Fruit fly (Drosophila melanogaster) whole organism, pupa: ENCODE data around the gene CG15747.

Source experiments
- CG10348 ChIP-seq: fragments of 200-800 bp; sonication (Bioruptor generic); IDR thresholded peaks from 2 replicates; pipeline ENCODE4 v1.3.6; 2022; ENCODE audit warnings: missing biosample characterization, missing genetic modification characterization
- CG13204 ChIP-seq: fragments of 200-800 bp; sonication (Bioruptor generic); optimal IDR thresholded peaks from 2 replicates; lab custom pipeline; 2018; ENCODE audit warnings: missing biosample characterization, mild to moderate bottlenecking, missing genetic modification characterization, moderate library complexity
- CG17806 ChIP-seq: fragments of 200-800 bp; sonication (Bioruptor generic); optimal IDR thresholded peaks from 2 replicates; lab custom pipeline; 2018; ENCODE audit warnings: missing biosample characterization, mild to moderate bottlenecking, missing genetic modification characterization, moderate library complexity
- CG32121 ChIP-seq: fragments of 200-800 bp; sonication (Bioruptor generic); IDR thresholded peaks from 2 replicates; pipeline ENCODE4 v1.3.6; 2022; ENCODE audit warnings: missing biosample characterization, missing genetic modification characterization
- CG8301 ChIP-seq: fragments of 200-800 bp; sonication (Bioruptor generic); optimal IDR thresholded peaks from 2 replicates; lab custom pipeline; 2018; ENCODE audit warnings: missing biosample characterization, mild to moderate bottlenecking, missing genetic modification characterization
- D1 ChIP-seq: fragments of 200-800 bp; sonication (Bioruptor generic); optimal IDR thresholded peaks from 2 replicates; lab custom pipeline; 2018; ENCODE audit warnings: missing biosample characterization, mild to moderate bottlenecking, missing genetic modification characterization, moderate library complexity
- EcR ChIP-seq: fragments of 200-800 bp; sonication (Bioruptor generic); optimal IDR thresholded peaks from 3 replicates; lab custom pipeline; 2019; ENCODE audit warnings: missing biosample characterization, missing genetic modification characterization, mild to moderate bottlenecking, moderate library complexity, missing genetic modification reagents
- Pif1A ChIP-seq: fragments of 200-800 bp; sonication (Bioruptor generic); optimal IDR thresholded peaks from 3 replicates; lab custom pipeline; 2016; ENCODE audit warnings: missing biosample characterization, missing genetic modification characterization
- Snoo ChIP-seq: fragments of 200-800 bp; sonication (Bioruptor generic); optimal IDR thresholded peaks from 3 replicates; lab custom pipeline; 2017; ENCODE audit warnings: missing biosample characterization, mild to moderate bottlenecking, missing genetic modification characterization, inconsistent platforms
- fd96Ca ChIP-seq: fragments of 200-800 bp; sonication (Bioruptor generic); IDR thresholded peaks from 3 replicates; pipeline ENCODE4 v1.3.6; 2022; ENCODE audit warnings: missing biosample characterization, missing genetic modification characterization
- gl ChIP-seq: fragments of 200-800 bp; sonication (Bioruptor generic); optimal IDR thresholded peaks from 2 replicates; lab custom pipeline; 2018; ENCODE audit warnings: missing biosample characterization, mild to moderate bottlenecking, missing genetic modification characterization
- rn ChIP-seq: fragments of 200-800 bp; sonication (Bioruptor generic); IDR thresholded peaks from 2 replicates; pipeline ENCODE4 v1.3.6; 2022; ENCODE audit warnings: missing biosample characterization, missing genetic modification characterization

dm6 chrX:13371704-13372049 lies 33.6 kb downstream of the CG15747 start:
- TF ChIP-seq Pif1A (GFP tag; lab: Kevin White, UChicago) = no peak
- no peak for TF ChIP-seq rn (GFP tag; lab: Robert Waterston, UW)
- TF ChIP-seq gl (tag; lab: Kevin White, UChicago) = no peak
- TF ChIP-seq CG13204 (GFP tag; lab: Kevin White, UChicago) = no peak
- TF ChIP-seq EcR (GFP tag; lab: Kevin White, UChicago) = no peak
- TF ChIP-seq CG8301 (tag; lab: Kevin White, UChicago) = no peak
- TF ChIP-seq Snoo = no peak
- TF ChIP-seq CG32121 (GFP tag; lab: Robert Waterston, UW) = no peak
- no peak for TF ChIP-seq fd96Ca (GFP tag; lab: Robert Waterston, UW)
- TF ChIP-seq D1 (tag; lab: Kevin White, UChicago) = no peak
- no peak for TF ChIP-seq CG10348
- TF ChIP-seq CG17806 (tag; lab: Kevin White, UChicago) = no peak
